Worm (Caenorhabditis elegans): ENCODE measurements around the gene his-24.

DNA sequence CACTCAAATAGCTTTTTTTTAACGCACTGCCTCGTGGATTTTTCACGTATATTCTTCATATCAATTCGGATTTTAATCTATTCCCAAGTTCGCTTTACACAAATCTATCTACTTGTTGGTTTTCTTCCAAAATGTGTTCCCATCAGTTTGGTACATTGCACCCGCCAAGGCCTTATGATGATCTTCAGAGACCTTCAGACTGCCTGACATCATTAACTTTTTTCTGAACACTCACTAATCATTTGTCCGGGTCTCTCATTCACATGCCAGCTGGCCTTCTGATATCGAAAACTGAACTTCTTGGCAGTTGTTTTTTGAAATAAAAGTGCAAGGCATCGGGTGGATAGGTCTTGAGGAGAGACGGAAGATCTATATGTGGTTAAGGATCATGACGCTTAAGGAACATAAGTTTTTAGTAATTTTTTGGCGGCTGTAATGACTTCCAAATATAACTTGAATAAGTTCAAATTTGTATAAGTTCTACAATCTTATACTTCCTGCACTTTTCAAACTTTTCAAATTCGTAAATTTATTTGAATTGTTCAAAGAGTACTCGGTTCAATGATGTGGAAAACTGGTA lies 10.0 kb downstream of the his-24 start:
- TF ChIP-seq pes-1 (GFP tag; IDR thresholded peaks at IDR 0.05) (no peak), hmg-4 (GFP tag; optimal IDR thresholded peaks at IDR 0.05) (no peak), hnd-1 (tag; optimal IDR thresholded peaks at IDR 0.05) (no peak), ama-1 (optimal IDR thresholded peaks at IDR 0.05) (no peak), aly-1 (tag; optimal IDR thresholded peaks at IDR 0.05) (no peak), tbx-37 (GFP tag; conservative IDR thresholded peaks at IDR 0.05) (no peak), sea-1 (GFP tag; conservative IDR thresholded peaks at IDR 0.05) (no peak)

Data from whole organism, early embryonic.